Worm (Caenorhabditis elegans): ENCODE data around the gene T24E12.2.

ce11 chrII:3808643-3809042 lies 25.9 kb downstream of the T24E12.2 start:
- TF ChIP-seq T22C8.4 (GFP tag; IDR thresholded peaks at IDR 0.05) (no peak), med-1 (GFP tag; optimal IDR thresholded peaks at IDR 0.05; ENCODE audit: insufficient read depth) (no peak), ztf-29 (GFP tag; IDR thresholded peaks at IDR 0.05) (no peak)
